Fruit fly (Drosophila melanogaster): Measurements from ENCODE around the gene CG33181.

dm6 chrX:8447166-8447565 is 42.0 kb upstream of the CG33181 start:
- TF ChIP-seq pan (optimal IDR thresholded peaks at IDR 0.05) (no peak), EcR (GFP tag; optimal IDR thresholded peaks at IDR 0.05) (no peak), psq (optimal IDR thresholded peaks at IDR 0.05) (no peak)
